Fruit fly (Drosophila melanogaster) whole organism, embryonic: ENCODE measurements around the gene CG46465.

Experiments used
- Abd-B ChIP-seq: fragments of 200-800 bp; sonication (Bioruptor generic); optimal IDR thresholded peaks from 2 replicates; lab custom pipeline; 2018; ENCODE audit warnings: missing biosample characterization, mild to moderate bottlenecking, missing genetic modification characterization, moderate library complexity
- BEAF-32 ChIP-seq: fragments of 200-800 bp; sonication (Bioruptor generic); optimal IDR thresholded peaks from 3 replicates; lab custom pipeline; 2017; ENCODE audit warnings: missing biosample characterization, missing genetic modification characterization, mild to moderate bottlenecking, moderate library complexity, missing genetic modification reagents
- CG10565 ChIP-seq: fragments of 200-800 bp; sonication (Bioruptor generic); optimal IDR thresholded peaks from 3 replicates; lab custom pipeline; 2016; ENCODE audit warnings: missing biosample characterization, mild to moderate bottlenecking, missing genetic modification characterization
- CG15073 ChIP-seq: fragments of 200-800 bp; sonication (Bioruptor generic); optimal IDR thresholded peaks from 2 replicates; lab custom pipeline; 2016; ENCODE audit warnings: missing biosample characterization, missing genetic modification characterization
- CG16815 ChIP-seq: fragments of 200-800 bp; sonication (Bioruptor generic); optimal IDR thresholded peaks from 3 replicates; lab custom pipeline; 2017; ENCODE audit warnings: missing biosample characterization, mild to moderate bottlenecking, missing genetic modification characterization
- CG2116 ChIP-seq: fragments of 200-800 bp; sonication (Bioruptor generic); optimal IDR thresholded peaks from 3 replicates; lab custom pipeline; 2018; ENCODE audit warnings: missing biosample characterization, mild to moderate bottlenecking, missing genetic modification characterization
- CG3163 ChIP-seq: fragments of 200-800 bp; sonication (Bioruptor generic); optimal IDR thresholded peaks from 3 replicates; lab custom pipeline; 2016; ENCODE audit warnings: missing biosample characterization, missing genetic modification characterization
- CG32532 ChIP-seq: fragments of 200-800 bp; sonication (Bioruptor generic); IDR thresholded peaks from 2 replicates; pipeline ENCODE4 v1.3.6; 2022; ENCODE audit warnings: missing biosample characterization, missing genetic modification characterization
- CG3847 ChIP-seq: fragments of 200-800 bp; sonication (Bioruptor generic); IDR thresholded peaks from 2 replicates; pipeline ENCODE4 v1.3.6; 2022; ENCODE audit warnings: missing biosample characterization, missing genetic modification characterization
- CG9437 ChIP-seq: fragments of 200-800 bp; sonication (Bioruptor generic); optimal IDR thresholded peaks from 2 replicates; lab custom pipeline; 2018; ENCODE audit warnings: missing biosample characterization, mild to moderate bottlenecking, missing genetic modification characterization
- CG9817 ChIP-seq: fragments of 200-800 bp; sonication (Bioruptor generic); optimal IDR thresholded peaks from 2 replicates; lab custom pipeline; 2018; ENCODE audit warnings: missing biosample characterization, mild to moderate bottlenecking, missing genetic modification characterization, moderate library complexity
- CG9876 ChIP-seq: fragments of 200-800 bp; sonication (Bioruptor generic); optimal IDR thresholded peaks from 2 replicates; lab custom pipeline; 2016; ENCODE audit warnings: missing biosample characterization, missing genetic modification characterization
- D19A ChIP-seq: fragments of 200-800 bp; optimal IDR thresholded peaks from 3 replicates; lab custom pipeline; 2019; ENCODE audit warnings: missing biosample characterization, mild to moderate bottlenecking, missing genetic modification characterization, moderate library complexity
- H15 ChIP-seq: fragments of 200-800 bp; sonication (Bioruptor generic); IDR thresholded peaks from 3 replicates; pipeline ENCODE4 v1.3.6; 2022; ENCODE audit warnings: missing biosample characterization, missing genetic modification characterization
- HLHmδ ChIP-seq: fragments of 200-800 bp; sonication (Bioruptor generic); optimal IDR thresholded peaks from 2 replicates; lab custom pipeline; 2018; ENCODE audit warnings: missing biosample characterization, mild to moderate bottlenecking, missing genetic modification characterization, moderate library complexity
- HmgZ ChIP-seq: fragments of 200-800 bp; sonication (Bioruptor generic); optimal IDR thresholded peaks from 2 replicates; lab custom pipeline; 2018; ENCODE audit warnings: missing biosample characterization, mild to moderate bottlenecking, missing genetic modification characterization
- Lim3 ChIP-seq: fragments of 200-800 bp; sonication (Bioruptor generic); IDR thresholded peaks from 2 replicates; pipeline ENCODE4 v1.3.6; 2022; ENCODE audit warnings: missing biosample characterization, missing genetic modification characterization
- Max ChIP-seq: fragments of 200-800 bp; sonication (Bioruptor generic); optimal IDR thresholded peaks from 2 replicates; lab custom pipeline; 2016; ENCODE audit warnings: missing biosample characterization, mild to moderate bottlenecking, missing genetic modification characterization
- Mes4 ChIP-seq: fragments of 200-800 bp; sonication (Bioruptor generic); optimal IDR thresholded peaks from 2 replicates; lab custom pipeline; 2016; ENCODE audit warnings: missing biosample characterization, missing genetic modification characterization
- NfI ChIP-seq: fragments of 200-800 bp; sonication (Bioruptor generic); optimal IDR thresholded peaks from 3 replicates; lab custom pipeline; 2018; ENCODE audit warnings: missing biosample characterization, mild to moderate bottlenecking, missing genetic modification characterization, moderate library complexity
- Ravus ChIP-seq: fragments of 200-800 bp; sonication (Bioruptor generic); IDR thresholded peaks from 2 replicates; pipeline ENCODE4 v1.3.6; 2022; ENCODE audit warnings: missing biosample characterization, missing genetic modification characterization
- Ssrp ChIP-seq: fragments of 200-800 bp; sonication (Bioruptor generic); optimal IDR thresholded peaks from 2 replicates; lab custom pipeline; 2018; ENCODE audit warnings: missing biosample characterization, mild to moderate bottlenecking, missing genetic modification characterization, moderate library complexity
- Vsx1 ChIP-seq: fragments of 200-800 bp; sonication (Bioruptor generic); optimal IDR thresholded peaks from 2 replicates; lab custom pipeline; 2017; ENCODE audit warnings: missing biosample characterization, mild to moderate bottlenecking, missing genetic modification characterization, missing genetic modification reagents
- abd-A ChIP-seq: fragments of 200-800 bp; sonication (Bioruptor generic); optimal IDR thresholded peaks from 3 replicates; lab custom pipeline; 2019; ENCODE audit warnings: missing biosample characterization, mild to moderate bottlenecking, missing genetic modification characterization, moderate library complexity
- aop ChIP-seq: fragments of 200-800 bp; sonication (Bioruptor generic); IDR thresholded peaks from 2 replicates; pipeline ENCODE4 v1.3.6; 2022; ENCODE audit warnings: missing biosample characterization, missing genetic modification characterization
- br ChIP-seq: fragments of >200 bp; optimal IDR thresholded peaks from 2 replicates; lab custom pipeline; 2017
- bsh ChIP-seq, 2 experiments: fragments of 200-800 bp; sonication (Bioruptor generic); optimal IDR thresholded peaks; 2 replicates each; lab custom pipeline; 2017 to 2018; ENCODE audit warnings: mild to moderate bottlenecking in 2 of 2, missing biosample characterization in 2 of 2, missing genetic modification characterization in 2 of 2, moderate library complexity in 1 of 2
- cg ChIP-seq: fragments of 200-800 bp; sonication (Bioruptor generic); optimal IDR thresholded peaks from 3 replicates; lab custom pipeline; 2019; ENCODE audit warnings: missing biosample characterization, mild to moderate bottlenecking, missing genetic modification characterization, moderate library complexity
- crol ChIP-seq: fragments of 200-800 bp; sonication (Bioruptor generic); IDR thresholded peaks from 2 replicates; pipeline ENCODE4 v1.3.6; 2022; ENCODE audit warnings: missing biosample characterization, missing genetic modification characterization
- en ChIP-seq: fragments of 200-800 bp; sonication (Bioruptor generic); optimal IDR thresholded peaks from 2 replicates; lab custom pipeline; 2016; ENCODE audit warnings: missing biosample characterization, missing genetic modification characterization
- gt ChIP-seq: fragments of 200-800 bp; sonication (Bioruptor generic); IDR thresholded peaks from 2 replicates; pipeline ENCODE4 v1.3.6; 2022; ENCODE audit warnings: missing biosample characterization, missing genetic modification characterization
- hth ChIP-seq: fragments of >200 bp; optimal IDR thresholded peaks from 2 replicates; lab custom pipeline; 2017; ENCODE audit warnings: inconsistent platforms
- jigr1 ChIP-seq: fragments of 200-800 bp; sonication (Bioruptor generic); IDR thresholded peaks from 3 replicates; pipeline ENCODE4 v1.3.6; 2022; ENCODE audit warnings: missing biosample characterization, missing genetic modification characterization
- klu ChIP-seq: fragments of 200-800 bp; sonication (Bioruptor generic); IDR thresholded peaks from 2 replicates; pipeline ENCODE4 v1.3.6; 2022; ENCODE audit warnings: missing biosample characterization, missing genetic modification characterization
- lmd ChIP-seq: fragments of 200-800 bp; sonication (Bioruptor generic); IDR thresholded peaks from 2 replicates; pipeline ENCODE4 v1.3.6; 2022; ENCODE audit warnings: missing biosample characterization, missing genetic modification characterization
- luna ChIP-seq: fragments of 200-800 bp; sonication (Bioruptor generic); optimal IDR thresholded peaks from 2 replicates; lab custom pipeline; 2016; ENCODE audit warnings: missing biosample characterization, missing genetic modification characterization
- maf-S ChIP-seq: fragments of 200-800 bp; sonication (Bioruptor generic); optimal IDR thresholded peaks from 2 replicates; lab custom pipeline; 2016; ENCODE audit warnings: missing biosample characterization, missing genetic modification characterization
- nerfin-1 ChIP-seq: fragments of 200-800 bp; sonication (Bioruptor generic); optimal IDR thresholded peaks from 3 replicates; lab custom pipeline; 2019; ENCODE audit warnings: missing biosample characterization, mild to moderate bottlenecking, missing genetic modification characterization, moderate library complexity
- nom ChIP-seq: fragments of 200-800 bp; sonication (Bioruptor generic); optimal IDR thresholded peaks from 2 replicates; lab custom pipeline; 2017; ENCODE audit warnings: missing biosample characterization, missing genetic modification characterization, mild to moderate bottlenecking, moderate library complexity, missing genetic modification reagents
- org-1 ChIP-seq: fragments of 200-800 bp; sonication (Bioruptor generic); optimal IDR thresholded peaks from 2 replicates; lab custom pipeline; 2017; ENCODE audit warnings: missing biosample characterization, missing genetic modification characterization
- pfk ChIP-seq: fragments of 200-800 bp; sonication (Bioruptor generic); optimal IDR thresholded peaks from 2 replicates; lab custom pipeline; 2018; ENCODE audit warnings: missing biosample characterization, mild to moderate bottlenecking, missing genetic modification characterization, moderate library complexity
- ranshi ChIP-seq: fragments of 200-800 bp; sonication (Bioruptor generic); IDR thresholded peaks from 2 replicates; pipeline ENCODE4 v1.3.6; 2022; ENCODE audit warnings: missing biosample characterization, missing genetic modification characterization
- salm ChIP-seq: fragments of 200-800 bp; sonication (Bioruptor generic); optimal IDR thresholded peaks from 2 replicates; lab custom pipeline; 2018; ENCODE audit warnings: missing biosample characterization, mild to moderate bottlenecking, missing genetic modification characterization
- sens ChIP-seq: fragments of 200-800 bp; sonication (Bioruptor generic); peaks from one replicate; lab custom pipeline; 2016; ENCODE audit warnings: missing biosample characterization, missing genetic modification characterization
- slbo ChIP-seq: fragments of 200-800 bp; sonication (Bioruptor generic); IDR thresholded peaks from 2 replicates; pipeline ENCODE4 v1.3.6; 2022; ENCODE audit warnings: missing biosample characterization, missing genetic modification characterization
- tna ChIP-seq: fragments of 200-800 bp; sonication (Bioruptor generic); IDR thresholded peaks from 2 replicates; pipeline ENCODE4 v1.3.6; 2022; ENCODE audit warnings: missing biosample characterization, missing genetic modification characterization; ENCODE audit not compliant: partially characterized antibody
- tup ChIP-seq: fragments of 200-800 bp; sonication (Bioruptor generic); optimal IDR thresholded peaks from 2 replicates; lab custom pipeline; 2016; ENCODE audit warnings: missing biosample characterization, mild to moderate bottlenecking, missing genetic modification characterization, moderate library complexity
- vfl ChIP-seq: fragments of 200-800 bp; sonication (Bioruptor generic); optimal IDR thresholded peaks from 2 replicates; lab custom pipeline; 2016; ENCODE audit warnings: missing biosample characterization, missing genetic modification characterization
- zfh1 ChIP-seq: fragments of 200-800 bp; sonication (Bioruptor generic); IDR thresholded peaks from 3 replicates; pipeline ENCODE4 v1.3.6; 2022; ENCODE audit warnings: missing biosample characterization, missing genetic modification characterization

Gene CG46465

DNA sequence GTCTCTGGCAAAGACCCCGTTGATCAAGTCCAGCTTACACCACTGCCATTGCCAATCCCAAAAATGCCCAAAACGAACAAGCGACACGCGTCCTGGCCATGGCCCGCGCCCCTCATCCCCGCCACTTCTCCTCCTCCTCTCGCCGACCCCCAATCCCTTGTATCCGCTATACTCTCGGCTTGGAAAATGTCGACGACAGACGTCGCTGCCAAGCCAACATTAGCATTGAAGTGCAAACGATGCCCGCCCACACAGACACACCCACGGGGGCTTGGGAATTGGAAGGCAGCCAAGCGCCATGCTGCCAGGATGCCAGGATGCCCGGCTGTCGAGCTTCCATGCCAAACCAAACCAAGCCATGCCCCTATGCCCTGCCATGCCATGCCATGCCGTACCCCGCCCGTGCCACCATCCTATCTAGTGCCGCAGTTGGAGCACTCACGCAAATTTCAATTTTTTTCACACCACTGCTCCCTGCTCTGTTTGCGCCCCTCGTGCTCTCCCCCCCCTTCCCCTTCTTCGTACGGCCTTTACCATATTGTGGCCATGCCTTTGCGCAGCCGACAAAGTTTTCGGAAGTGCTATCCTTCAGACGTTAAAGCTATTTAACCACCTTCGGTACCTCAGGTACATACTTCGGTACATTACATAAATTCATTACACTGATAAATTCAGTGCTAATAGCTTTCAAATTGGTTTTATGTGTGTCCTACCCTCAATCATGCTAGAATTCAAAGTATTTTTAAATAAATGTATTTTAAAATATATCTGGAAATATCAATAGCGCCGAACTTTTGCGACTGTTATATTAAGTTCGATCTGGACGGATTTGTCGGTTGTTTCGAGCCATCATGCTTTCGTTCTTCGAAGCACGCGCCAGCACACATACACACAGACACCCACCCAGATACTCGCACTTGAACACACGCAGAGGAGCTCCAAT is 29.3 kb downstream of the CG46465 start (continued):
- peak; percentile 77 for TF ChIP-seq Ssrp
- TF ChIP-seq D19A (tag; lab: Kevin White, UChicago): peak; percentile 82
- peak; percentile 29 for TF ChIP-seq CG2116
- TF ChIP-seq pfk (GFP tag; lab: Kevin White, UChicago): no peak
- TF ChIP-seq en (GFP tag; lab: Kevin White, UChicago): no peak
- no peak for TF ChIP-seq tna
- TF ChIP-seq br (lab: Kevin White, UChicago): no peak
- TF ChIP-seq CG9817 (tag; lab: Kevin White, UChicago): peak; percentile 75
- peak; percentile 84 for TF ChIP-seq org-1 (GFP tag; lab: Kevin White, UChicago)
- no peak for TF ChIP-seq Lim3 (GFP tag; lab: Robert Waterston, UW)
- TF ChIP-seq Ravus (GFP tag; lab: Robert Waterston, UW): no peak
- peak; percentile 72 for TF ChIP-seq slbo (GFP tag; lab: Robert Waterston, UW)
- TF ChIP-seq maf-S: no peak
- TF ChIP-seq abd-A (tag; lab: Kevin White, UChicago): peak; percentile 94
- TF ChIP-seq salm: peak; percentile 57
- no peak for TF ChIP-seq HLHmδ (GFP tag; lab: Kevin White, UChicago)
- peak; percentile 83 for TF ChIP-seq NfI (GFP tag; lab: Kevin White, UChicago)
- TF ChIP-seq sens (GFP tag; lab: Kevin White, UChicago): peak; percentile 95
- TF ChIP-seq HmgZ: peak; percentile 68
- no peak for TF ChIP-seq vfl (GFP tag; lab: Kevin White, UChicago)
- TF ChIP-seq aop (GFP tag; lab: Robert Waterston, UW): no peak
- peak; percentile 31 for TF ChIP-seq cg (GFP tag; lab: Kevin White, UChicago)
- no peak for TF ChIP-seq hth
- no peak for TF ChIP-seq tup (GFP tag; lab: Kevin White, UChicago)
- TF ChIP-seq nerfin-1: peak; percentile 63
- TF ChIP-seq CG10565 (GFP tag; lab: Kevin White, UChicago): no peak
- TF ChIP-seq H15 (GFP tag; lab: Robert Waterston, UW): peak; percentile 17; the same call in 1 of the 3 replicates
- TF ChIP-seq Abd-B (GFP tag; lab: Kevin White, UChicago): peak; percentile 64
- TF ChIP-seq jigr1: no peak
- TF ChIP-seq CG15073 (GFP tag; lab: Kevin White, UChicago): peak; percentile 4
- no peak for TF ChIP-seq CG9876 (GFP tag; lab: Kevin White, UChicago)
- TF ChIP-seq nom: peak; percentile 74
- peak; percentile 62 for TF ChIP-seq Vsx1 (GFP tag; lab: Kevin White, UChicago)
- peak; percentile 81 to 82 for TF ChIP-seq bsh (GFP tag; optimal IDR thresholded peaks at IDR 0.05; lab: Kevin White, UChicago)
- peak; percentile 69 for TF ChIP-seq CG3847
- TF ChIP-seq lmd: peak; percentile 76
- no peak for TF ChIP-seq CG3163
- TF ChIP-seq BEAF-32 (GFP tag; lab: Kevin White, UChicago): no peak
- TF ChIP-seq CG32532: peak; percentile 52
- TF ChIP-seq CG16815 (GFP tag; lab: Kevin White, UChicago): peak; percentile 51
- TF ChIP-seq klu (GFP tag; lab: Robert Waterston, UW): peak; percentile 66; the same call in 1 of the 2 replicates
- peak; percentile 60 for TF ChIP-seq Max
- TF ChIP-seq ranshi (GFP tag; lab: Robert Waterston, UW): peak; percentile 52; the same call in 1 of the 2 replicates
- peak; percentile 91 for TF ChIP-seq crol (GFP tag; lab: Robert Waterston, UW)
- no peak for TF ChIP-seq luna (GFP tag; lab: Kevin White, UChicago)
- peak; percentile 31 for TF ChIP-seq Mes4 (GFP tag; lab: Kevin White, UChicago)
- TF ChIP-seq zfh1 (GFP tag; lab: Robert Waterston, UW): peak; percentile 88
- no peak for TF ChIP-seq gt (GFP tag; lab: Robert Waterston, UW)
- peak; percentile 76 for TF ChIP-seq CG9437 (GFP tag; lab: Kevin White, UChicago)
